Fruit fly (Drosophila melanogaster) whole organism, embryonic: ENCODE data around the gene SuUR.

ENCODE experiments used
- Atf6 ChIP-seq: fragments of 200-800 bp; sonication (Bioruptor generic); IDR thresholded peaks from 2 replicates; pipeline ENCODE4 v1.3.6; 2022; ENCODE audit warnings: missing biosample characterization, missing genetic modification characterization
- CG10979 ChIP-seq: fragments of 200-800 bp; sonication (Bioruptor generic); optimal IDR thresholded peaks from 2 replicates; lab custom pipeline; 2018; ENCODE audit warnings: missing biosample characterization, mild to moderate bottlenecking, missing genetic modification characterization, moderate library complexity
- CG11093 ChIP-seq: fragments of 200-800 bp; sonication (Bioruptor generic); IDR thresholded peaks from 3 replicates; pipeline ENCODE4 v1.3.6; 2022; ENCODE audit warnings: missing biosample characterization, missing genetic modification characterization
- CG12219 ChIP-seq: fragments of 200-800 bp; sonication (Bioruptor generic); optimal IDR thresholded peaks from 3 replicates; lab custom pipeline; 2018; ENCODE audit warnings: missing biosample characterization, mild to moderate bottlenecking, missing genetic modification characterization
- CG12391 ChIP-seq: fragments of 200-800 bp; sonication (Bioruptor generic); optimal IDR thresholded peaks from 3 replicates; lab custom pipeline; 2018; ENCODE audit warnings: missing biosample characterization, mild to moderate bottlenecking, missing genetic modification characterization, moderate library complexity
- CG12659 ChIP-seq: fragments of 200-800 bp; sonication (Bioruptor generic); optimal IDR thresholded peaks from 3 replicates; lab custom pipeline; 2017; ENCODE audit warnings: mild to moderate bottlenecking, missing biosample characterization, missing genetic modification reagents, missing genetic modification characterization
- CG12769 ChIP-seq: fragments of 200-800 bp; sonication (Bioruptor generic); optimal IDR thresholded peaks from 2 replicates; lab custom pipeline; 2019; ENCODE audit warnings: missing biosample characterization, mild to moderate bottlenecking, missing genetic modification characterization, moderate library complexity
- CG12942 ChIP-seq: fragments of 200-800 bp; sonication (Bioruptor generic); optimal IDR thresholded peaks from 3 replicates; lab custom pipeline; 2016; ENCODE audit warnings: missing biosample characterization, missing genetic modification characterization
- CG14710 ChIP-seq: fragments of 200-800 bp; sonication (Bioruptor generic); optimal IDR thresholded peaks from 3 replicates; lab custom pipeline; 2019; ENCODE audit warnings: missing biosample characterization, mild to moderate bottlenecking, missing genetic modification characterization, moderate library complexity
- CG15696 ChIP-seq: fragments of 200-800 bp; sonication (Bioruptor generic); optimal IDR thresholded peaks from 2 replicates; lab custom pipeline; 2019; ENCODE audit warnings: missing biosample characterization, mild to moderate bottlenecking, missing genetic modification characterization, moderate library complexity
- CG1602 ChIP-seq: fragments of 200-800 bp; sonication (Bioruptor generic); optimal IDR thresholded peaks from 3 replicates; lab custom pipeline; 2016; ENCODE audit warnings: missing biosample characterization, missing genetic modification characterization
- CG16813 ChIP-seq: fragments of 200-800 bp; sonication (Bioruptor generic); IDR thresholded peaks from 3 replicates; pipeline ENCODE4 v1.3.6; 2022; ENCODE audit warnings: missing biosample characterization, missing genetic modification characterization; ENCODE audit not compliant: partially characterized antibody
- CG17186 ChIP-seq: fragments of 200-800 bp; sonication (Bioruptor generic); optimal IDR thresholded peaks from 3 replicates; lab custom pipeline; 2017; ENCODE audit warnings: missing biosample characterization, missing genetic modification reagents, missing genetic modification characterization
- CG31224 ChIP-seq: fragments of 200-800 bp; sonication (Bioruptor generic); IDR thresholded peaks from 2 replicates; pipeline ENCODE4 v1.3.6; 2022; ENCODE audit warnings: missing biosample characterization, missing genetic modification characterization
- CG43689 ChIP-seq: fragments of 200-800 bp; sonication (Bioruptor generic); IDR thresholded peaks from 2 replicates; pipeline ENCODE4 v1.3.6; 2022; ENCODE audit warnings: missing biosample characterization, missing genetic modification characterization
- CG4707 ChIP-seq: fragments of 200-800 bp; sonication (Bioruptor generic); optimal IDR thresholded peaks from 2 replicates; lab custom pipeline; 2018; ENCODE audit warnings: missing biosample characterization, mild to moderate bottlenecking, missing genetic modification characterization, moderate library complexity
- Dip3 ChIP-seq: fragments of 200-800 bp; sonication (Bioruptor generic); optimal IDR thresholded peaks from 3 replicates; lab custom pipeline; 2016; ENCODE audit warnings: missing biosample characterization, missing genetic modification characterization
- GATAe ChIP-seq: fragments of 200-800 bp; sonication (Bioruptor generic); conservative IDR thresholded peaks from 2 replicates; pipeline ENCODE4 v1.3.6; 2022; ENCODE audit warnings: missing biosample characterization, missing genetic modification characterization
- HLH4C ChIP-seq: fragments of 200-800 bp; sonication (Bioruptor generic); IDR thresholded peaks from 3 replicates; pipeline ENCODE4 v1.3.6; 2022; ENCODE audit warnings: missing biosample characterization, missing genetic modification characterization; ENCODE audit not compliant: partially characterized antibody
- HLH54F ChIP-seq: fragments of 200-800 bp; sonication (Bioruptor generic); optimal IDR thresholded peaks from 3 replicates; lab custom pipeline; 2016; ENCODE audit warnings: missing biosample characterization, missing genetic modification characterization
- Hand ChIP-seq: fragments of 200-800 bp; sonication (Bioruptor generic); optimal IDR thresholded peaks from 2 replicates; lab custom pipeline; 2017; ENCODE audit warnings: mild to moderate bottlenecking, missing biosample characterization, missing genetic modification reagents, missing genetic modification characterization
- Lim3 ChIP-seq: fragments of 200-800 bp; sonication (Bioruptor generic); IDR thresholded peaks from 2 replicates; pipeline ENCODE4 v1.3.6; 2022; ENCODE audit warnings: missing biosample characterization, missing genetic modification characterization
- Lpt ChIP-seq: fragments of >200 bp; optimal IDR thresholded peaks from 2 replicates; lab custom pipeline; 2018; ENCODE audit warnings: missing biosample characterization, missing genetic modification characterization
- Meics ChIP-seq: fragments of 200-800 bp; sonication (Bioruptor generic); optimal IDR thresholded peaks from 2 replicates; lab custom pipeline; 2017; ENCODE audit warnings: missing biosample characterization, mild to moderate bottlenecking, missing genetic modification characterization
- NFAT ChIP-seq: fragments of 200-800 bp; sonication (Bioruptor generic); IDR thresholded peaks from 2 replicates; pipeline ENCODE4 v1.3.6; 2022; ENCODE audit warnings: missing biosample characterization, missing genetic modification characterization
- NK7.1 ChIP-seq: fragments of 200-800 bp; sonication (Bioruptor generic); optimal IDR thresholded peaks from 3 replicates; lab custom pipeline; 2016; ENCODE audit warnings: missing biosample characterization, missing genetic modification characterization
- Sox102F ChIP-seq: fragments of 200-800 bp; sonication (Bioruptor generic); optimal IDR thresholded peaks from 2 replicates; lab custom pipeline; 2018; ENCODE audit warnings: missing biosample characterization, mild to moderate bottlenecking, missing genetic modification characterization, moderate library complexity
- Spps ChIP-seq: fragments of 200-800 bp; sonication (Bioruptor generic); optimal IDR thresholded peaks from 2 replicates; lab custom pipeline; 2018; ENCODE audit warnings: missing biosample characterization, mild to moderate bottlenecking, missing genetic modification characterization
- abd-A ChIP-seq: fragments of 200-800 bp; sonication (Bioruptor generic); optimal IDR thresholded peaks from 3 replicates; lab custom pipeline; 2019; ENCODE audit warnings: missing biosample characterization, mild to moderate bottlenecking, missing genetic modification characterization, moderate library complexity
- ase ChIP-seq: fragments of 200-800 bp; sonication (Bioruptor generic); IDR thresholded peaks from 3 replicates; pipeline ENCODE4 v1.3.6; 2022; ENCODE audit warnings: missing biosample characterization, missing genetic modification characterization
- bcd ChIP-seq: fragments of 200-800 bp; sonication (Bioruptor generic); optimal IDR thresholded peaks from 2 replicates; lab custom pipeline; 2017; ENCODE audit warnings: missing biosample characterization, mild to moderate bottlenecking, missing genetic modification characterization
- cg ChIP-seq: fragments of 200-800 bp; sonication (Bioruptor generic); optimal IDR thresholded peaks from 3 replicates; lab custom pipeline; 2019; ENCODE audit warnings: missing biosample characterization, mild to moderate bottlenecking, missing genetic modification characterization, moderate library complexity
- chif ChIP-seq, 2 experiments: fragments of 200-800 bp; sonication (Bioruptor generic); optimal IDR thresholded peaks; 3 replicates each; lab custom pipeline; 2016; ENCODE audit warnings: missing biosample characterization in 2 of 2, missing genetic modification characterization in 2 of 2
- chm ChIP-seq: fragments of 200-800 bp; sonication (Bioruptor generic); IDR thresholded peaks from 2 replicates; pipeline ENCODE4 v1.3.6; 2022; ENCODE audit warnings: missing biosample characterization, missing genetic modification characterization
- chn ChIP-seq: fragments of 200-800 bp; sonication (Bioruptor generic); optimal IDR thresholded peaks from 2 replicates; lab custom pipeline; 2016; ENCODE audit warnings: missing biosample characterization, missing genetic modification characterization
- eyg ChIP-seq: fragments of 200-800 bp; sonication (Bioruptor generic); optimal IDR thresholded peaks from 3 replicates; lab custom pipeline; 2016; ENCODE audit warnings: missing biosample characterization, missing genetic modification characterization
- jumu ChIP-seq: fragments of 200-800 bp; sonication (Bioruptor generic); optimal IDR thresholded peaks from 3 replicates; lab custom pipeline; 2016; ENCODE audit warnings: missing biosample characterization, missing genetic modification characterization
- knrl ChIP-seq: fragments of 200-800 bp; sonication (Bioruptor generic); IDR thresholded peaks from 3 replicates; pipeline ENCODE4 v1.3.6; 2022; ENCODE audit warnings: missing biosample characterization, missing genetic modification characterization; ENCODE audit not compliant: partially characterized antibody
- maf-S ChIP-seq: fragments of 200-800 bp; sonication (Bioruptor generic); optimal IDR thresholded peaks from 2 replicates; lab custom pipeline; 2016; ENCODE audit warnings: missing biosample characterization, missing genetic modification characterization
- otp ChIP-seq: fragments of 200-800 bp; sonication (Bioruptor generic); IDR thresholded peaks from 3 replicates; pipeline ENCODE4, ENCODE4 v1.3.6; 2022; ENCODE audit warnings: missing biosample characterization, missing genetic modification characterization
- p53 ChIP-seq: fragments of 200-800 bp; sonication (Bioruptor generic); optimal IDR thresholded peaks from 2 replicates; lab custom pipeline; 2016; ENCODE audit warnings: missing biosample characterization, missing genetic modification characterization
- peb ChIP-seq: fragments of 200-800 bp; sonication (Bioruptor generic); IDR thresholded peaks from 2 replicates; pipeline ENCODE4 v1.3.6; 2022; ENCODE audit warnings: missing biosample characterization, missing genetic modification characterization
- phol ChIP-seq: fragments of 200-800 bp; sonication (Bioruptor generic); optimal IDR thresholded peaks from 3 replicates; lab custom pipeline; 2018; ENCODE audit warnings: missing biosample characterization, mild to moderate bottlenecking, missing genetic modification characterization, moderate library complexity
- sima ChIP-seq: fragments of 200-800 bp; sonication (Bioruptor generic); optimal IDR thresholded peaks from 2 replicates; lab custom pipeline; 2016; ENCODE audit warnings: missing biosample characterization, missing genetic modification characterization
- slou ChIP-seq: fragments of 200-800 bp; sonication (Bioruptor generic); optimal IDR thresholded peaks from 3 replicates; lab custom pipeline; 2016; ENCODE audit warnings: missing biosample characterization, missing genetic modification characterization
- tin ChIP-seq: fragments of 200-800 bp; sonication (Bioruptor generic); optimal IDR thresholded peaks from 3 replicates; lab custom pipeline; 2016; ENCODE audit warnings: missing biosample characterization, missing genetic modification characterization
- tll ChIP-seq, 2 experiments: fragments of 200-800 bp in 1 of 2; fragments of >200 bp in 1 of 2; sonication (Bioruptor generic) in 1 of 2; optimal IDR thresholded peaks; 2 replicates each; lab custom pipeline; 2017 to 2019; ENCODE audit warnings: missing biosample characterization in 2 of 2, missing genetic modification characterization in 2 of 2, mild to moderate bottlenecking in 1 of 2, moderate library complexity in 1 of 2
- trem ChIP-seq: fragments of 200-800 bp; optimal IDR thresholded peaks from 3 replicates; lab custom pipeline; 2019; ENCODE audit warnings: missing biosample characterization, mild to moderate bottlenecking, missing genetic modification characterization, moderate library complexity
- zfh1 ChIP-seq: fragments of 200-800 bp; sonication (Bioruptor generic); IDR thresholded peaks from 3 replicates; pipeline ENCODE4 v1.3.6; 2022; ENCODE audit warnings: missing biosample characterization, missing genetic modification characterization

The SuUR gene

DNA sequence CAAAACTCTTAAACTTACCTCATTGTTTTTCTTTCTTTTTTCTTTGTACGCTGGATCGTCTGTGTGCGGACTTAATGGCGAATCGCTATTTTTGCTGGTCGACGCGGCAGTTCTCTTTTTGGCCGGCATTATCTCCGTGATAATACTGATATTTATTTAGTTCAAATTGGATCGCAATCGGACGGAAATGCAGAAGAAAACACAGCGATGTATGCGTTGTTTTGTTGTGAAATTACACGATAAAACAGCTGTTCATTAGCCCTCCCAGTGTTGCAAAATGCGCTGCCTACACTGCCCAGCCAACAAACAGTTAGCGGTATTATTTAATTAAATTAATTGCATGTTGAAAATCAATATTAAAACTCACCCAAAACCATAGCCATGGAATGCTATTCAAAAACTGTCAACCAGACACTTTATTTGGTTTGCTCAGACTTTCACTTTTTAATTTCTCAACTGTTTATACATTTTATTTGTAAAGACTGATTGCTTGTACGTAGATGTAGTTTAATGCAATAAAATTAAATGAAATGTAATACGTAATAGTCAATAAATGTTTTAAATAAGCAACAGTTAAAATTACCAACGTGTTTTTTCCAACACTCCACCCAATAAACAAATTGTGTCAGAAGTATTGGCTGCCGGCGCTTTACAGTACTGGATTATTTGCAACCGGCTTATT is 33.3 kb downstream of the SuUR start, which contains the start of the genes Irbp18 and APP-BP1 (continued):
- TF ChIP-seq HLH4C, result no peak
- peak; percentile 90 for TF ChIP-seq CG10979
- TF ChIP-seq Lim3 (GFP tag; lab: Robert Waterston, UW), result peak; percentile 47; the same call in 1 of the 2 replicates
- peak; percentile 96 for TF ChIP-seq HLH54F (GFP tag; lab: Kevin White, UChicago)
- TF ChIP-seq Dip3, result peak; percentile 96
- peak; percentile 84 for TF ChIP-seq Hand
- TF ChIP-seq sima (GFP tag; lab: Kevin White, UChicago), result peak; percentile 41
- TF ChIP-seq CG12219 (GFP tag; lab: Kevin White, UChicago), result peak; percentile 91
- peak; percentile 93 for TF ChIP-seq phol (tag; lab: Kevin White, UChicago)
- peak; percentile 84 for TF ChIP-seq trem (tag; lab: Kevin White, UChicago)
- peak; percentile 94 for TF ChIP-seq Meics (GFP tag; lab: Kevin White, UChicago)
- peak; percentile 84 to 95 for TF ChIP-seq chif (GFP tag; optimal IDR thresholded peaks at IDR 0.05; lab: Kevin White, UChicago)
- peak; percentile 74 for TF ChIP-seq NFAT (GFP tag; lab: Robert Waterston, UW)
- TF ChIP-seq tin, result peak; percentile 94
- no peak for TF ChIP-seq knrl (GFP tag; lab: Robert Waterston, UW)
- TF ChIP-seq Atf6 (GFP tag; lab: Robert Waterston, UW), result peak; percentile 89
- TF ChIP-seq slou (GFP tag; lab: Kevin White, UChicago), result peak; percentile 90
- TF ChIP-seq CG4707, result peak; percentile 63
- peak; percentile 93 for TF ChIP-seq Sox102F (GFP tag; lab: Kevin White, UChicago)
- TF ChIP-seq CG12659 (GFP tag; lab: Kevin White, UChicago), result peak; percentile 97
- peak; percentile 87 for TF ChIP-seq CG17186 (GFP tag; lab: Kevin White, UChicago)
- TF ChIP-seq NK7.1 (GFP tag; lab: Kevin White, UChicago), result peak; percentile 87
- peak; percentile 96 for TF ChIP-seq CG12391
- TF ChIP-seq CG15696, result peak; percentile 73
- TF ChIP-seq chn (GFP tag; lab: Kevin White, UChicago), result peak; percentile 96
- peak; percentile 92 for TF ChIP-seq CG12769 (tag; lab: Kevin White, UChicago)
- no peak for TF ChIP-seq Lpt (GFP tag; lab: Kevin White, UChicago)
- peak; percentile 83 for TF ChIP-seq peb (GFP tag; lab: Robert Waterston, UW)
- peak; percentile 80; the same call in 2 of the 3 replicates for TF ChIP-seq otp (GFP tag; lab: Robert Waterston, UW)
- TF ChIP-seq ase (GFP tag; lab: Robert Waterston, UW), result peak; percentile 79
- no peak for TF ChIP-seq abd-A
- TF ChIP-seq maf-S (GFP tag; lab: Kevin White, UChicago), result peak; percentile 94
- peak; percentile 71; the same call in 1 of the 3 replicates for TF ChIP-seq CG11093 (GFP tag; lab: Robert Waterston, UW)
- TF ChIP-seq p53 (GFP tag; lab: Kevin White, UChicago), result peak; percentile 87
- TF ChIP-seq zfh1, result peak; percentile 84
- peak; percentile 92 for TF ChIP-seq jumu (GFP tag; lab: Kevin White, UChicago)
- peak; percentile 95 for TF ChIP-seq bcd (GFP tag; lab: Kevin White, UChicago)
- peak; percentile 81 for TF ChIP-seq CG31224 (GFP tag; lab: Robert Waterston, UW)
- peak; percentile 87 for TF ChIP-seq Spps
- peak; percentile 79 for TF ChIP-seq eyg (GFP tag; lab: Kevin White, UChicago)
- peak; percentile 90 for TF ChIP-seq CG12942
- TF ChIP-seq chm (GFP tag; lab: Robert Waterston, UW), result peak; percentile 79
- no peak; the same call in 1 of the 2 replicates for TF ChIP-seq GATAe
- peak in 1 of 2 experiments; percentile 37 for TF ChIP-seq tll (GFP tag; optimal IDR thresholded peaks at IDR 0.05; lab: Kevin White, UChicago)
- peak; percentile 22 for TF ChIP-seq cg
- TF ChIP-seq CG43689, result peak; percentile 44; the same call in 1 of the 2 replicates
- peak; percentile 94 for TF ChIP-seq CG1602
- peak; percentile 94 for TF ChIP-seq CG14710 (tag; lab: Kevin White, UChicago)
- TF ChIP-seq CG16813 (GFP tag; lab: Robert Waterston, UW), result no peak
